Fruit fly (Drosophila melanogaster): ENCODE data around the gene ZnT86D.

DNA sequence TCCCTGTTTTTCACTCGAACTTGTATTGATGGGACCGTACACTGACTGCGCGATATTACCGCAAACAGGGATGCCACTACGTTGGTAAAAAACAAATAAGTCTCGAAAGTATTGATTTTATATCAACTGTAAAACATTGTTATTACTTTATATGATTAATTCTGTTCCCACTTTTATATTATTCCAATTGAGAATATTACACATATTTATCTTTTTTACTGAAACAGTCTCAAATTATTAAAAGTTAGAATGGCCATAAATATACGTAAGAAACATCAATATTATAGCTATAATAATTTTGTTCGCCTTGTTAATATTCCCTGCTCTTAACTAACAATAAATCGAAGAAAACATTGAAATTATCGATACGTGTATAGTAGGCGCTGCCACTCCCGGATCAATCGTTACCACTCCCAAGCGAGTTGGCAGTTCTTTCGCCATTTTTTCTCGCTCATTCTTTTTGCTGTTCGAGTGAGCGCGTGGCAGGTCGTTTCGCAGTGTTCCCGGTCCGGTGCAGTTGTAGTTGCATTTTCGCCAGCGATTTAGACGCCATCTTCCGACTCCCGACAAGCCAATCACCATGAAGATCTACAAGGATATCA lies 4.4 kb downstream of the ZnT86D start, which contains the start of the genes SdhC and Tctp:
- TF ChIP-seq CG8478 (optimal IDR thresholded peaks at IDR 0.05) (no peak), CTCF (optimal IDR thresholded peaks at IDR 0.05) (no peak)

Measured in S2 (cell line).